Fruit fly (Drosophila melanogaster) whole organism, embryonic: ENCODE measurements around the gene pyd.

Experiments used
- CkIIα-i1 ChIP-seq: fragments of 200-800 bp; sonication (Bioruptor generic); IDR thresholded peaks from 2 replicates; pipeline ENCODE4 v1.3.6; 2022; ENCODE audit warnings: missing biosample characterization, missing genetic modification characterization
- bcd ChIP-seq: fragments of 200-800 bp; sonication (Bioruptor generic); optimal IDR thresholded peaks from 2 replicates; lab custom pipeline; 2017; ENCODE audit warnings: missing biosample characterization, mild to moderate bottlenecking, missing genetic modification characterization
- dmrt99B ChIP-seq: fragments of 200-800 bp; sonication (Bioruptor generic); optimal IDR thresholded peaks from 2 replicates; lab custom pipeline; 2018; ENCODE audit warnings: missing biosample characterization, mild to moderate bottlenecking, missing genetic modification characterization, moderate library complexity
- fu2 ChIP-seq: fragments of 200-800 bp; sonication (Bioruptor generic); optimal IDR thresholded peaks from 2 replicates; lab custom pipeline; 2016; ENCODE audit warnings: missing biosample characterization, missing genetic modification characterization
- gcm2 ChIP-seq: fragments of 200-800 bp; sonication (Bioruptor generic); optimal IDR thresholded peaks from 2 replicates; lab custom pipeline; 2016; ENCODE audit warnings: missing biosample characterization, missing genetic modification characterization
- vnd ChIP-seq: fragments of 200-800 bp; sonication (Bioruptor generic); IDR thresholded peaks from 3 replicates; pipeline ENCODE4 v1.3.6; 2022; ENCODE audit warnings: missing biosample characterization, missing genetic modification characterization; ENCODE audit not compliant: partially characterized antibody

- no peak for TF ChIP-seq dmrt99B
- no peak for TF ChIP-seq vnd (GFP tag; lab: Robert Waterston, UW)
- TF ChIP-seq bcd (GFP tag; lab: Kevin White, UChicago) = no peak
- TF ChIP-seq CkIIα-i1 (GFP tag; lab: Robert Waterston, UW) = no peak
- TF ChIP-seq gcm2 = no peak
- no peak for TF ChIP-seq fu2 (GFP tag; lab: Kevin White, UChicago)
Observed at dm6 chr3R:8885581-8885980, 46.1 kb downstream of the pyd start.
